Fruit fly (Drosophila melanogaster): ENCODE results near the gene CG31296.

DNA sequence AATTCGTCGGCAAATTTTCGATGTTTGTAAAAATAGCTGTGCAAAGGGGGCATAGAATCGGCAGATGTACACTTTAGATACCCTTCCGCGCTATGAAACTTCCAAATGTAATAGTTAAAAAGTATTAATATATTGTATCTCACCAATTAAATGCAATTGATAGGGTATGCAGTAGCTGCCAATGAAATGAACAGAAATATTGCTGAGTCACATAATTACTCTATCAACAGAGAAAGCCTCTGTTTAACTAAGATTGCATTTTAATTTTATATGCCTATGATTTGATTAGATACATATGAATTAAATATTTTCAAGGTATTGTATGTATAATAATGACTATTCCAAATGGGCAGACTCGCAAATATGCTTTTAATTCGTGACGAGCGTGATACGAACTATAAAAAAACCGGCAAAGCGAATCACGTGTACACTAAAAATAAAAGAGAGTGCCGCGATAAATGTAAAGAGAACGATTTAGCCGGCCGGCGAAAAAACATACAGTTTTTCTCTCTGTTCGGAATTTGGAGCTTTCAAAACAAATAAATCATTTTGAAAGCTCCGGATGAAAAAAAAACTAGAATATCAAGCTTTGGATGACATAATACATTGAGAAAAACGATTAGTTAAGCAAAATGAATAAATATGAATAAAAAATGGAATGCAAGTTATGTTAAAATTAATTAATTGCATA lies 16.7 kb upstream of the CG31296 start, which contains the start of gene AOX3:
- TF ChIP-seq cas (GFP tag; IDR thresholded peaks at IDR 0.05): no peak
- no peak for TF ChIP-seq CG7786 (GFP tag; optimal IDR thresholded peaks at IDR 0.05)
- TF ChIP-seq bab2 (GFP tag; optimal IDR thresholded peaks at IDR 0.05): no peak
- no peak for TF ChIP-seq H2.0 (GFP tag; IDR thresholded peaks at IDR 0.05)
- TF ChIP-seq crc (GFP tag; optimal IDR thresholded peaks at IDR 0.05): no peak
- TF ChIP-seq CG1603 (tag; optimal IDR thresholded peaks at IDR 0.05): no peak
- no peak for TF ChIP-seq eyg (GFP tag; optimal IDR thresholded peaks at IDR 0.05)
- no peak for TF ChIP-seq CG11723 (GFP tag; optimal IDR thresholded peaks at IDR 0.05)
- no peak for TF ChIP-seq NK7.1 (GFP tag; optimal IDR thresholded peaks at IDR 0.05)
- TF ChIP-seq ci (GFP tag; IDR thresholded peaks at IDR 0.05): no peak
- TF ChIP-seq HLH3B (GFP tag; IDR thresholded peaks at IDR 0.05): no peak
